Worm (Caenorhabditis elegans): ENCODE results near the gene fbxb-83.

Gene fbxb-83

ce11 chrIII:156645-157044 is 11.6 kb upstream of the fbxb-83 start, which contains the start of the genes zig-13 and ver-1:
Gene zig-13 (minus strand): TSS chrIII:156745.
Gene ver-1 (plus strand): TSS chrIII:156824.
- TF ChIP-seq tbx-37 (GFP tag; conservative IDR thresholded peaks at IDR 0.05) (no peak), flt-1 (GFP tag; IDR thresholded peaks at IDR 0.05) (no peak), tbx-11 (GFP tag; IDR thresholded peaks at IDR 0.05) (no peak), tra-4 (tag; optimal IDR thresholded peaks at IDR 0.05) (no peak), aly-1 (tag; optimal IDR thresholded peaks at IDR 0.05) (no peak), ama-1 (optimal IDR thresholded peaks at IDR 0.05) (no peak), hnd-1 (tag; optimal IDR thresholded peaks at IDR 0.05) (no peak), scrt-1 (GFP tag; IDR thresholded peaks at IDR 0.05) (no peak), B0310.2 (tag; optimal IDR thresholded peaks at IDR 0.05) (no peak), ceh-13 (GFP tag; optimal IDR thresholded peaks at IDR 0.05) (no peak), ceh-36 (tag; optimal IDR thresholded peaks at IDR 0.05) (no peak), ets-7 (tag; optimal IDR thresholded peaks at IDR 0.05) (no peak), pes-1 (GFP tag; IDR thresholded peaks at IDR 0.05) (no peak), sea-1 (GFP tag; conservative IDR thresholded peaks at IDR 0.05) (no peak), hmbx-1 (tag; optimal IDR thresholded peaks at IDR 0.05) (no peak), F13C5.2 (tag; optimal IDR thresholded peaks at IDR 0.05) (no peak), hmg-4 (GFP tag; optimal IDR thresholded peaks at IDR 0.05) (no peak)

DNA sequence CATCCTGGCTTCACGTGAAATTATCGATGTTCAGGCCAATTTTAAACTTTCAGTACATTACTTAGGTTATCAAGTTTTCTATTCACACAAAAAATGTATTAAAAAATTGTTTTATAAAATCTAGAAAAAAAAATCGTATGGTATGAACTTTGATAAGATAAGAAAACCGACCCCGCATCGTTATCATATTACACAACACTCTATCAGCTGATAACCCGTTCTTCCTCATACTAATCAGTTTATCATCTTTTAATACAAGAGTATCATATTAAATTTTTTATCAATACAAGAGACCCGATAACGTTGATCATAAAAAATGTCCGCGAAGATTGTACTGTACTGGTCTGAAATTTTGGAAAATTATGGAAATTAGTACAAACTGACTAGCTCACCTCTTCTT is 9.2 kb upstream of the fbxb-83 start:
- TF ChIP-seq ceh-13 (GFP tag; optimal IDR thresholded peaks at IDR 0.05) (no peak), flt-1 (GFP tag; IDR thresholded peaks at IDR 0.05) (no peak), ama-1 (optimal IDR thresholded peaks at IDR 0.05) (no peak), scrt-1 (GFP tag; IDR thresholded peaks at IDR 0.05) (no peak), pes-1 (GFP tag; IDR thresholded peaks at IDR 0.05) (no peak)

DNA sequence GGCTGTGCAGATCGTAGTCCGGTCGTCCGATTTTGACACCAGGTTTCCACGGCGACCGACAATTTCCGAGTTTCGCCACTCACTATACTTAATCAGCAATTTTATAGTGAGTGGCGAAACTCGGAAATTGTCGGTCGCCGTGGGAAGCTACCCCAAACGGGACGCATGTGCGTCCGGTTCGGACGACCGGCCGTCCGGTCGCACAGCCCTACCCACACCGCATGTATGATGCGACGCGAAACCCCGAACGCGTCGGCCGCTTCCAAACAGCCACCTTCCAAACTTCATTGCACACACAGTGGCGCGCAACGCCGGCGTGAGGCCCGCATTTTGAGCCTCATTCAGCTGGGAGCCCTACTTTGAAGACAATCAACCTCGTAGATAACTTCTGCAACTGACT is 6.1 kb upstream of the fbxb-83 start:
- TF ChIP-seq B0310.2 (tag; optimal IDR thresholded peaks at IDR 0.05): no peak
- no peak for TF ChIP-seq hmbx-1 (tag; optimal IDR thresholded peaks at IDR 0.05)
- TF ChIP-seq F13C5.2 (tag; optimal IDR thresholded peaks at IDR 0.05): no peak
- TF ChIP-seq hnd-1 (tag; optimal IDR thresholded peaks at IDR 0.05): no peak
- no peak for TF ChIP-seq sea-1 (GFP tag; conservative IDR thresholded peaks at IDR 0.05)
- TF ChIP-seq tra-4 (tag; optimal IDR thresholded peaks at IDR 0.05): no peak
- TF ChIP-seq flt-1 (GFP tag; IDR thresholded peaks at IDR 0.05): no peak

ce11 chrIII:149132-149531 is 4.1 kb upstream of the fbxb-83 start:
- TF ChIP-seq tbx-11 (GFP tag; IDR thresholded peaks at IDR 0.05) (no peak), aly-1 (tag; optimal IDR thresholded peaks at IDR 0.05) (no peak), ama-1 (optimal IDR thresholded peaks at IDR 0.05) (no peak), flt-1 (GFP tag; IDR thresholded peaks at IDR 0.05) (no peak), ceh-13 (GFP tag; optimal IDR thresholded peaks at IDR 0.05) (no peak), ets-7 (tag; optimal IDR thresholded peaks at IDR 0.05) (no peak), tbx-37 (GFP tag; conservative IDR thresholded peaks at IDR 0.05) (no peak), sea-1 (GFP tag; conservative IDR thresholded peaks at IDR 0.05) (no peak), hmbx-1 (tag; optimal IDR thresholded peaks at IDR 0.05) (no peak), hmg-4 (GFP tag; optimal IDR thresholded peaks at IDR 0.05) (no peak), pes-1 (GFP tag; IDR thresholded peaks at IDR 0.05) (no peak), ceh-36 (tag; optimal IDR thresholded peaks at IDR 0.05) (no peak), B0310.2 (tag; optimal IDR thresholded peaks at IDR 0.05) (no peak), tra-4 (tag; optimal IDR thresholded peaks at IDR 0.05) (no peak), scrt-1 (GFP tag; IDR thresholded peaks at IDR 0.05) (no peak), F13C5.2 (tag; optimal IDR thresholded peaks at IDR 0.05) (no peak)

- TF ChIP-seq ets-7 (tag; optimal IDR thresholded peaks at IDR 0.05) (no peak), aly-1 (tag; optimal IDR thresholded peaks at IDR 0.05) (no peak), ceh-36 (tag; optimal IDR thresholded peaks at IDR 0.05) (no peak), tra-4 (tag; optimal IDR thresholded peaks at IDR 0.05) (no peak), hmbx-1 (tag; optimal IDR thresholded peaks at IDR 0.05) (no peak), F13C5.2 (tag; optimal IDR thresholded peaks at IDR 0.05) (no peak)
These were observed 2.6 kb upstream of the fbxb-83 start, which contains the start of gene sqst-5 for ce11 chrIII:147570-148076. Gene sqst-5 (minus strand): TSS chrIII:147620.

ce11 chrIII:146369-146768 is 1.4 kb upstream of the fbxb-83 start, which contains the start of gene fbxb-84:
Gene fbxb-84 (minus strand): TSS chrIII:146469.
- TF ChIP-seq sea-1 (GFP tag; conservative IDR thresholded peaks at IDR 0.05) (no peak), tra-4 (tag; optimal IDR thresholded peaks at IDR 0.05) (no peak), flt-1 (GFP tag; IDR thresholded peaks at IDR 0.05) (no peak), hmg-4 (GFP tag; optimal IDR thresholded peaks at IDR 0.05) (no peak), B0310.2 (tag; optimal IDR thresholded peaks at IDR 0.05) (no peak), ets-7 (tag; optimal IDR thresholded peaks at IDR 0.05) (no peak)

- no peak for TF ChIP-seq aly-1 (tag; optimal IDR thresholded peaks at IDR 0.05)
- TF ChIP-seq B0310.2 (tag; optimal IDR thresholded peaks at IDR 0.05): no peak
- no peak for TF ChIP-seq tra-4 (tag; optimal IDR thresholded peaks at IDR 0.05)
- TF ChIP-seq F13C5.2 (tag; optimal IDR thresholded peaks at IDR 0.05): no peak
- no peak for TF ChIP-seq flt-1 (GFP tag; IDR thresholded peaks at IDR 0.05)
- TF ChIP-seq hnd-1 (tag; optimal IDR thresholded peaks at IDR 0.05): no peak
- no peak for TF ChIP-seq hmbx-1 (tag; optimal IDR thresholded peaks at IDR 0.05)
These were observed 1.9 kb downstream of the fbxb-83 start, which contains the start of gene fbxb-82 for ce11 chrIII:143121-143520. Gene fbxb-82 (minus strand): TSS chrIII:143221.

- TF ChIP-seq tbx-11 (GFP tag; IDR thresholded peaks at IDR 0.05): no peak
- TF ChIP-seq scrt-1 (GFP tag; IDR thresholded peaks at IDR 0.05): no peak
- TF ChIP-seq sea-1 (GFP tag; conservative IDR thresholded peaks at IDR 0.05): no peak
- TF ChIP-seq ama-1 (optimal IDR thresholded peaks at IDR 0.05): no peak
- no peak for TF ChIP-seq tbx-37 (GFP tag; conservative IDR thresholded peaks at IDR 0.05)
- TF ChIP-seq flt-1 (GFP tag; IDR thresholded peaks at IDR 0.05): no peak
- TF ChIP-seq hmbx-1 (tag; optimal IDR thresholded peaks at IDR 0.05): no peak
- no peak for TF ChIP-seq B0310.2 (tag; optimal IDR thresholded peaks at IDR 0.05)
- no peak for TF ChIP-seq aly-1 (tag; optimal IDR thresholded peaks at IDR 0.05)
- TF ChIP-seq pes-1 (GFP tag; IDR thresholded peaks at IDR 0.05): no peak
- no peak for TF ChIP-seq tra-4 (tag; optimal IDR thresholded peaks at IDR 0.05)
These were observed 4.1 kb downstream of the fbxb-83 start, which contains the start of gene fbxb-81 for ce11 chrIII:140904-141303. Gene fbxb-81 (minus strand): TSS chrIII:141217.
